Worm (Caenorhabditis elegans) whole organism, early embryonic: ENCODE measurements around the gene F10G2.7.
"Not testable (repeated sequence)": the region's sequence is repeated elsewhere in the genome, so short reads cannot be mapped to it uniquely, and the experiment has no call there.

ENCODE experiments used
- B0310.2 ChIP-seq: sonication (generic microtip); optimal IDR thresholded peaks from 2 replicates; lab custom pipeline; 2016; ENCODE audit warnings: mild to moderate bottlenecking, missing genetic modification characterization, missing compliant biosample characterization
- F13C5.2 ChIP-seq: sonication (generic microtip); optimal IDR thresholded peaks from 2 replicates; lab custom pipeline; 2017; ENCODE audit warnings: mild to moderate bottlenecking, missing genetic modification characterization, inconsistent platforms, missing compliant biosample characterization
- aly-1 ChIP-seq: sonication (generic microtip); optimal IDR thresholded peaks from 2 replicates; lab custom pipeline; 2016; ENCODE audit warnings: missing genetic modification characterization, missing compliant biosample characterization
- ama-1 ChIP-seq: fragments of 150-350 bp; optimal IDR thresholded peaks from 2 replicates; lab custom pipeline; 2014
- ceh-13 ChIP-seq: fragments of 200-800 bp; sonication (Bioruptor generic); optimal IDR thresholded peaks from 2 replicates; lab custom pipeline; 2018; ENCODE audit warnings: mild to moderate bottlenecking, missing genetic modification characterization, missing compliant biosample characterization
- ceh-36 ChIP-seq: sonication (generic microtip); optimal IDR thresholded peaks from 2 replicates; lab custom pipeline; 2016; ENCODE audit warnings: missing genetic modification characterization, inconsistent platforms, missing compliant biosample characterization
- ets-7 ChIP-seq: sonication (generic microtip); optimal IDR thresholded peaks from 2 replicates; lab custom pipeline; 2016; ENCODE audit warnings: missing genotype, missing genetic modification characterization, missing compliant biosample characterization
- flt-1 ChIP-seq: fragments of 200-800 bp; sonication (Bioruptor generic); IDR thresholded peaks from 2 replicates; pipeline ENCODE4 v1.3.6; 2022; ENCODE audit warnings: missing genetic modification characterization, missing compliant biosample characterization
- hmbx-1 ChIP-seq: sonication (generic microtip); optimal IDR thresholded peaks from 2 replicates; lab custom pipeline; 2016; ENCODE audit warnings: mild to moderate bottlenecking, missing genetic modification characterization, missing compliant biosample characterization
- hmg-4 ChIP-seq: fragments of 200-800 bp; sonication (Bioruptor generic); optimal IDR thresholded peaks from 2 replicates; lab custom pipeline; 2018; ENCODE audit warnings: mild to moderate bottlenecking, missing genetic modification characterization, missing compliant biosample characterization
- hnd-1 ChIP-seq: sonication (generic microtip); optimal IDR thresholded peaks from 2 replicates; lab custom pipeline; 2016; ENCODE audit warnings: missing genetic modification characterization, missing compliant biosample characterization
- pes-1 ChIP-seq: fragments of 200-800 bp; sonication (Bioruptor generic); IDR thresholded peaks from 2 replicates; pipeline ENCODE4 v1.3.6; 2022; ENCODE audit warnings: missing genetic modification reagents, missing genetic modification characterization, missing compliant biosample characterization
- scrt-1 ChIP-seq: fragments of 200-800 bp; sonication (Bioruptor generic); IDR thresholded peaks from 2 replicates; pipeline ENCODE4 v1.3.6; 2022; ENCODE audit warnings: missing genetic modification characterization, missing compliant biosample characterization
- sea-1 ChIP-seq: fragments of 200-800 bp; sonication (Bioruptor generic); conservative IDR thresholded peaks from 2 replicates; pipeline ENCODE4 v1.3.6; 2022; ENCODE audit warnings: missing genetic modification characterization, missing compliant biosample characterization
- tbx-11 ChIP-seq: fragments of 200-800 bp; sonication (Bioruptor generic); IDR thresholded peaks from 2 replicates; pipeline ENCODE4 v1.3.6; 2022; ENCODE audit warnings: missing genetic modification characterization, missing compliant biosample characterization
- tbx-37 ChIP-seq: fragments of 200-800 bp; sonication (Bioruptor generic); conservative IDR thresholded peaks from 2 replicates; pipeline ENCODE4 v1.3.6; 2022; ENCODE audit warnings: missing genetic modification reagents, missing genetic modification characterization, missing compliant biosample characterization
- tra-4 ChIP-seq: sonication (generic microtip); optimal IDR thresholded peaks from 2 replicates; lab custom pipeline; 2017; ENCODE audit warnings: missing genetic modification characterization, missing compliant biosample characterization

The F10G2.7 gene

DNA sequence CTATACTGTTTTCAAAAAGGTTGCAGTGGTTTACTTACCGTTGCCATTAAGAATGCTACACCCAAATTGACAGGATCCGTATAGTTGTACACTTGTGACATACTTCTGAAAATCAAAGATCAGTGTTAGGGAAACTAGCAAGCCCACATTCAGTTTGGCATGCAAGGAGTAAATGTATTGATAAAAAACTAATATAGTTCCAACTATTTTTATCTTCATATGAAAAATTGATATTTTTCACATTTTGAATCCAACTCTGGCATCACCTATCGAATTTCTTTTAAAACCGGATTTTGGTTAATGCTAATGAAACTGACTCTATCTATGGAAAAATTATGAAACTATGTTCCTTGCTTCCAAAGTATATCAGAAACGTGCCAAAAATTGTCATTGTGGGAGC is 11.8 kb downstream of the F10G2.7 start, which contains the start of gene srx-92:
TSS of gene srx-92 (minus strand) at position 101 of the 400 bp plus-strand sequence.
- no peak for TF ChIP-seq hmg-4 (GFP tag; lab: Kevin White, UChicago)
- TF ChIP-seq ceh-13 (GFP tag; lab: Kevin White, UChicago) = no peak
- no peak for TF ChIP-seq aly-1 (tag; lab: Kevin White, UChicago)
- TF ChIP-seq hnd-1 (tag; lab: Kevin White, UChicago) = no peak

- TF ChIP-seq flt-1 (GFP tag; lab: Robert Waterston, UW) = no peak
- no peak for TF ChIP-seq ceh-36
- TF ChIP-seq sea-1 (GFP tag; lab: Robert Waterston, UW) = no peak
- TF ChIP-seq B0310.2 (tag; lab: Kevin White, UChicago) = no peak
- TF ChIP-seq aly-1 (tag; lab: Kevin White, UChicago) = no peak
- TF ChIP-seq pes-1 (GFP tag; lab: Robert Waterston, UW) = no peak
- TF ChIP-seq ets-7 (tag; lab: Kevin White, UChicago) = no peak
- TF ChIP-seq hmg-4 (GFP tag; lab: Kevin White, UChicago) = no peak
- no peak for TF ChIP-seq hnd-1 (tag; lab: Kevin White, UChicago)
- TF ChIP-seq F13C5.2 = no peak
- no peak for TF ChIP-seq tra-4 (tag; lab: Kevin White, UChicago)
- no peak for TF ChIP-seq tbx-37 (GFP tag; lab: Robert Waterston, UW)
- no peak for TF ChIP-seq ama-1
- TF ChIP-seq ceh-13 (GFP tag; lab: Kevin White, UChicago) = no peak
- no peak for TF ChIP-seq hmbx-1
These were observed 15.2 kb downstream of the F10G2.7 start, which contains the start of gene F10G2.10 for ce11 chrV:7321915-7322314. TSS of gene F10G2.10 (plus strand) at chrV:7322215.

ce11 chrV:7320909-7321308 is 16.2 kb downstream of the F10G2.7 start, which contains the start of gene lmd-4:
TSS of gene lmd-4 (minus strand) at chrV:7321009.
- no peak for TF ChIP-seq tbx-37 (GFP tag; lab: Robert Waterston, UW)
- no peak for TF ChIP-seq tbx-11 (GFP tag; lab: Robert Waterston, UW)
- no peak for TF ChIP-seq aly-1 (tag; lab: Kevin White, UChicago)
- TF ChIP-seq F13C5.2 = no peak
- TF ChIP-seq ceh-36 = no peak
- TF ChIP-seq scrt-1 (GFP tag; lab: Robert Waterston, UW) = no peak
- no peak for TF ChIP-seq sea-1 (GFP tag; lab: Robert Waterston, UW)
- TF ChIP-seq hnd-1 (tag; lab: Kevin White, UChicago) = no peak
- TF ChIP-seq tra-4 (tag; lab: Kevin White, UChicago) = no peak
- no peak for TF ChIP-seq B0310.2 (tag; lab: Kevin White, UChicago)
- TF ChIP-seq hmbx-1 = no peak
- no peak for TF ChIP-seq pes-1 (GFP tag; lab: Robert Waterston, UW)
- no peak for TF ChIP-seq ceh-13 (GFP tag; lab: Kevin White, UChicago)

DNA sequence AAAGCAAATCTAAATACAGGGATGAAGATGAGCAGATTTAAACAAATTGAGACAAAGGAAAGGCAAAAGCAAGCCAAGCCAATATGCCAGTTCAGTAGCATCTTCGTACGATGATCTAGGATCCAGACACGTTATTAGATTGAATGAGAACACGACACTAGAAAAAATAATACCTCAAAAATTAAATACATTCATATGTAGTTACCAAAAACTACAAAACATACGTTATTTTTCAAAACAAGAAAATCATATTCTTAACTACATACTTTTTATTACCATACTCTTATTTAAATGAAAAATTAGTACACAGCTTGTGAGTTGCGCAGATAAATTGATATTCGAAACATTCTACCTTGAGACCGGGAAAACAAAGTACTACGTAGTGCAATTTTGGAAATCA is 23.9 kb downstream of the F10G2.7 start, which contains the start of gene srx-6:
TSS of gene srx-6 (minus strand) at position 101 of the 400 bp plus-strand sequence.
- TF ChIP-seq hnd-1 (tag; lab: Kevin White, UChicago) (no peak), aly-1 (tag; lab: Kevin White, UChicago) (no peak), hmbx-1 (no peak), ama-1 (no peak), ceh-13 (GFP tag; lab: Kevin White, UChicago) (no peak), flt-1 (GFP tag; lab: Robert Waterston, UW) (no peak), pes-1 (GFP tag; lab: Robert Waterston, UW) (no peak), tra-4 (tag; lab: Kevin White, UChicago) (no peak), ceh-36 (no peak), F13C5.2 (no peak), tbx-37 (GFP tag; lab: Robert Waterston, UW) (no peak), tbx-11 (GFP tag; lab: Robert Waterston, UW) (no peak)

DNA sequence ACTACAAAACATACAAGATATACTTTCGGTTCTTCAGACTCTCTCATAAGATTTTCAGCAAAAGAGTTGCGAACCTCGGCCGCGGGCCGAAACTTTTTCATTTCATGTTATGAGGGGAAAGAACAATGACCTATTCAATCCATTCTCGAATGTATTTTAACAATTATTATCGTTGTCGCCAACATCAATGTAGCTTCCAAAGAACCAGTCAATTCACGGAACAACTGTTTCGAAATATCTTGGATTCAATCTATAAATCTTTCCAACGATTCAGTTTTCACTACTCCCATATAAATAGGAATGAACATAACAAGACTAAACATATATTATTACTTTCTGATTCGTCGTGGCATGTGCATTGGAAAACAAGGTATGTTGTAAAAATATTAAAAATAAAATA is 30.0 kb downstream of the F10G2.7 start, which contains the start of gene F07G11.1:
TSS of gene F07G11.1 (plus strand) at position 301 of the 400 bp plus-strand sequence.
- TF ChIP-seq ets-7 (tag; lab: Kevin White, UChicago) (no peak), scrt-1 (GFP tag; lab: Robert Waterston, UW) (no peak), pes-1 (GFP tag; lab: Robert Waterston, UW) (no peak), ama-1 (no peak), B0310.2 (tag; lab: Kevin White, UChicago) (no peak), sea-1 (GFP tag; lab: Robert Waterston, UW) (no peak), hnd-1 (tag; lab: Kevin White, UChicago) (no peak), tbx-11 (GFP tag; lab: Robert Waterston, UW) (no peak), tbx-37 (GFP tag; lab: Robert Waterston, UW) (no peak), hmbx-1 (no peak), tra-4 (tag; lab: Kevin White, UChicago) (no peak), aly-1 (tag; lab: Kevin White, UChicago) (no peak), flt-1 (GFP tag; lab: Robert Waterston, UW) (no peak), ceh-13 (GFP tag; lab: Kevin White, UChicago) (no peak), hmg-4 (GFP tag; lab: Kevin White, UChicago) (no peak), F13C5.2 (no peak), ceh-36 (no peak)

DNA sequence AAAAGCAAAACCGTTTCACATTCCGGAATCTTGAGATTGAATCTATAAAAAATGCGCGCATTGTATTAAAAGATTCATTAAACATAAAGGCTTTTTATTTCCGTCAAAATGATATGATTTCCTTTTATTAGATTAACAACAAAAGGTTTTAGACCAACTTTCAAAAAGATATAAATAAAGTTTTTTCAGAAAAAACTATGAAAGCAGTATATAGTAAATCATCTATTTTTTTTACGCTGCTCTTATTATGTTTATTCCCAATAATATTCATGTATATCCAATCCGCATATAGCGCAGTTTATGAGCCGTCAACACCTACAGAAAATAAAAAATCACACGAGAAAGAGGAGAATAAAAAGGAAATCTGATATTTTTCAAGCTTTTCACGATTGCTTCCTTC is 32.6 kb downstream of the F10G2.7 start, which contains the start of gene F07G11.2:
TSS of gene F07G11.2 (plus strand) at position 301 of the 400 bp plus-strand sequence.
- not testable (repeated sequence) for TF ChIP-seq scrt-1 (GFP tag; lab: Robert Waterston, UW); ama-1; ceh-36

DNA sequence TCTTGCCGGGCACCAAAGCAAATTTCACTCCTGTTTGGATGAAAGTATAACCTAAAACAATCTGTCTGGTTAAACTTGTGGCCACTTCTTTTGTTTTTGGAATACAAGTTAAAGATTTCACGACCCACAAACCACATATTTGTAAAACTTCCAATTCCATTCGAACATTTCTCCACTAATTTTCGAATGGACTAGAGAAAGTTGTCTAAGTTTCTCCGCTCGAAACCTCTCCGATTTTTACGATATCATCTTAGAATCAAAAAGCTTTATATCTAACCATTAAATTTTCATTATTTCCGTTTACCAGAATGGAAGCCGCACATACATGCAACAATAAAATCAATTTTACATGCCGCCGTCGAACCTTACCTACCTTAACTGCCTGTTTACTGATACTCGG is 38.7 kb downstream of the F10G2.7 start, which contains the start of gene F07G11.3:
TSS of gene F07G11.3 (plus strand) at position 301 of the 400 bp plus-strand sequence.
- TF ChIP-seq hnd-1 (tag; lab: Kevin White, UChicago) = no peak

DNA sequence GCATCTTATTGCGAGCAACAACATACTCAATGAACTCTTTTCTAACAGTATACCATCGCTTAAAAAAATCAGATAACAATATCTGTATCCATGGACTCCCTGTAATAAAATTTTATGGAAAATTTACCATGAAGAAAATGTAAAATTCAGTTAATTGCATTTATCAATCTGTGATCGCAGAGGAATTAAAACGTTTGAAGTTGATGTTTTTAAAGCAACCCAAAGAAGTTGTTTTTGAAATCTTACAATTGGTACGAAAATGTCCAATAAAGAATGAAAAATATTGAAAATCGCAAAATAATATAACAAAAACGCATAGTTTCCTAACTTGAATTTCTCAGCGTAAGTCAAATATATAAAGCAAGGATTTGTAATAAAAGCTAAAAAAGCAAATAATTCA is 39.9 kb downstream of the F10G2.7 start, which contains the start of gene srj-32:
TSS of gene srj-32 (minus strand) at position 101 of the 400 bp plus-strand sequence.
- TF ChIP-seq aly-1 (tag; lab: Kevin White, UChicago) = no peak
- TF ChIP-seq tbx-37 (GFP tag; lab: Robert Waterston, UW) = no peak
- TF ChIP-seq B0310.2 (tag; lab: Kevin White, UChicago) = no peak
- no peak for TF ChIP-seq tra-4 (tag; lab: Kevin White, UChicago)
- no peak for TF ChIP-seq ets-7 (tag; lab: Kevin White, UChicago)
- no peak for TF ChIP-seq tbx-11 (GFP tag; lab: Robert Waterston, UW)
- no peak for TF ChIP-seq ama-1
